Fruit fly (Drosophila melanogaster) whole organism, prepupa: Measurements from ENCODE around the gene Mulk.

Experiments used
- Blimp-1 ChIP-seq: fragments of 200-800 bp; sonication (Bioruptor generic); optimal IDR thresholded peaks from 3 replicates; lab custom pipeline; 2017; ENCODE audit warnings: missing biosample characterization, missing genetic modification characterization, mild to moderate bottlenecking, moderate library complexity, missing genetic modification reagents
- CG11762 ChIP-seq: fragments of 200-800 bp; sonication (Bioruptor generic); optimal IDR thresholded peaks from 3 replicates; lab custom pipeline; 2016; ENCODE audit warnings: missing biosample characterization, missing genetic modification characterization; ENCODE audit not compliant: insufficient read depth
- CG11902 ChIP-seq: fragments of 200-800 bp; sonication (Bioruptor generic); optimal IDR thresholded peaks from 3 replicates; lab custom pipeline; 2016; ENCODE audit warnings: missing biosample characterization, missing genetic modification characterization
- CG15336 ChIP-seq: fragments of 200-800 bp; sonication (Bioruptor generic); IDR thresholded peaks from 2 replicates; pipeline ENCODE4 v1.3.6; 2022; ENCODE audit warnings: missing biosample characterization, missing genetic modification characterization
- CG3032 ChIP-seq: fragments of 200-800 bp; optimal IDR thresholded peaks from 2 replicates; lab custom pipeline; 2019; ENCODE audit warnings: missing biosample characterization, mild to moderate bottlenecking, missing genetic modification characterization, moderate library complexity
- CG31627 ChIP-seq: fragments of 200-800 bp; sonication (Bioruptor generic); optimal IDR thresholded peaks from 3 replicates; lab custom pipeline; 2016; ENCODE audit warnings: missing biosample characterization, missing genetic modification characterization
- CG32006 ChIP-seq: fragments of 200-800 bp; sonication (Bioruptor generic); optimal IDR thresholded peaks from 3 replicates; lab custom pipeline; 2017; ENCODE audit warnings: missing biosample characterization, mild to moderate bottlenecking, missing genetic modification characterization
- CG3919 ChIP-seq: fragments of 200-800 bp; sonication (Bioruptor generic); optimal IDR thresholded peaks from 3 replicates; lab custom pipeline; 2016; ENCODE audit warnings: missing biosample characterization, missing genetic modification characterization
- CG6792 ChIP-seq: fragments of 200-800 bp; sonication (Bioruptor generic); optimal IDR thresholded peaks from 3 replicates; lab custom pipeline; 2016; ENCODE audit warnings: missing biosample characterization, missing genetic modification characterization
- CG7368 ChIP-seq: fragments of 200-800 bp; sonication (Bioruptor generic); optimal IDR thresholded peaks from 3 replicates; lab custom pipeline; 2016; ENCODE audit warnings: missing biosample characterization, missing genetic modification characterization
- CG8319 ChIP-seq: fragments of 200-800 bp; sonication (Bioruptor generic); optimal IDR thresholded peaks from 3 replicates; lab custom pipeline; 2016; ENCODE audit warnings: missing biosample characterization, missing genetic modification characterization
- Eip93F ChIP-seq: fragments of 200-800 bp; sonication (Bioruptor generic); optimal IDR thresholded peaks from 2 replicates; lab custom pipeline; 2016; ENCODE audit warnings: missing biosample characterization, mild to moderate bottlenecking, missing genetic modification characterization
- Ets96B ChIP-seq: fragments of 200-800 bp; optimal IDR thresholded peaks from 2 replicates; lab custom pipeline; 2019; ENCODE audit warnings: missing biosample characterization, mild to moderate bottlenecking, missing genetic modification characterization, moderate library complexity
- Gug ChIP-seq: fragments of 200-800 bp; sonication (Bioruptor generic); IDR thresholded peaks from 2 replicates; pipeline ENCODE4 v1.3.6; 2022; ENCODE audit warnings: missing biosample characterization, missing genetic modification characterization
- Hr39 ChIP-seq: fragments of 200-800 bp; sonication (Bioruptor generic); optimal IDR thresholded peaks from 2 replicates; lab custom pipeline; 2016; ENCODE audit warnings: missing biosample characterization, missing genetic modification characterization
- Lpt ChIP-seq: fragments of 200-800 bp; sonication (Bioruptor generic); optimal IDR thresholded peaks from 3 replicates; lab custom pipeline; 2016; ENCODE audit warnings: missing biosample characterization, missing genetic modification characterization
- OdsH ChIP-seq: fragments of 200-800 bp; sonication (Bioruptor generic); optimal IDR thresholded peaks from 3 replicates; lab custom pipeline; 2016; ENCODE audit warnings: missing biosample characterization, missing genetic modification characterization
- Smox ChIP-seq: fragments of 200-800 bp; sonication (Bioruptor generic); optimal IDR thresholded peaks from 3 replicates; lab custom pipeline; 2016; ENCODE audit warnings: missing biosample characterization, missing genetic modification characterization
- Sox14 ChIP-seq: fragments of 200-800 bp; sonication (Bioruptor generic); optimal IDR thresholded peaks from 3 replicates; lab custom pipeline; 2016; ENCODE audit warnings: missing biosample characterization, missing genetic modification characterization
- Sox15 ChIP-seq: fragments of 200-800 bp; sonication (Bioruptor generic); optimal IDR thresholded peaks from 3 replicates; lab custom pipeline; 2016; ENCODE audit warnings: missing biosample characterization, missing genetic modification characterization
- acj6 ChIP-seq: fragments of 200-800 bp; sonication (Bioruptor generic); optimal IDR thresholded peaks from 3 replicates; lab custom pipeline; 2016; ENCODE audit warnings: missing biosample characterization, missing genetic modification characterization
- dsx ChIP-seq: fragments of 200-800 bp; optimal IDR thresholded peaks from 3 replicates; lab custom pipeline; 2019; ENCODE audit warnings: missing biosample characterization, mild to moderate bottlenecking, missing genetic modification characterization, moderate library complexity; ENCODE audit not compliant: poor library complexity, severe bottlenecking
- fd85E ChIP-seq: fragments of 200-800 bp; sonication (Bioruptor generic); optimal IDR thresholded peaks from 3 replicates; lab custom pipeline; 2016; ENCODE audit warnings: missing biosample characterization, missing genetic modification characterization
- fkh ChIP-seq: fragments of 200-800 bp; sonication (Bioruptor generic); optimal IDR thresholded peaks from 3 replicates; lab custom pipeline; 2017; ENCODE audit warnings: missing biosample characterization, mild to moderate bottlenecking, missing genetic modification characterization, moderate library complexity
- lz ChIP-seq: fragments of 200-800 bp; sonication (Bioruptor generic); optimal IDR thresholded peaks from 3 replicates; lab custom pipeline; 2016; ENCODE audit warnings: missing biosample characterization, missing genetic modification characterization
- salr ChIP-seq, 2 experiments: fragments of 200-800 bp; sonication (Bioruptor generic); optimal IDR thresholded peaks; 3 replicates each; lab custom pipeline; 2016 to 2018; ENCODE audit warnings: missing biosample characterization in 2 of 2, missing genetic modification characterization in 2 of 2, mild to moderate bottlenecking in 1 of 2
- ss ChIP-seq, 2 experiments: fragments of 200-800 bp; sonication (Bioruptor generic); optimal IDR thresholded peaks; 2 replicates in 1 of 2; 3 replicates in 1 of 2; lab custom pipeline; 2017 to 2018; ENCODE audit warnings: mild to moderate bottlenecking in 2 of 2, missing biosample characterization in 2 of 2, missing genetic modification characterization in 2 of 2, moderate library complexity in 1 of 2
- vri ChIP-seq: fragments of 200-800 bp; sonication (Bioruptor generic); optimal IDR thresholded peaks from 3 replicates; lab custom pipeline; 2016; ENCODE audit warnings: missing biosample characterization, mild to moderate bottlenecking, missing genetic modification characterization

Mulk gene

dm6 chr2L:10220501-10221386 lies 49.1 kb upstream of the Mulk start, which contains the start of the genes Npc1a and Prosalpha6 (continued):
- no peak for TF ChIP-seq CG11762 (GFP tag; lab: Kevin White, UChicago)
- TF ChIP-seq CG11902 (GFP tag; lab: Kevin White, UChicago) = no peak
- TF ChIP-seq Sox14 (GFP tag; lab: Kevin White, UChicago) = peak; percentile 75
- TF ChIP-seq OdsH = no peak
- peak; percentile 51 for TF ChIP-seq vri
- TF ChIP-seq ss (GFP tag; optimal IDR thresholded peaks at IDR 0.05; lab: Kevin White, UChicago) = no peak
- no peak for TF ChIP-seq CG6792
- peak; percentile 21 for TF ChIP-seq lz (GFP tag; lab: Kevin White, UChicago)
- peak; percentile 18 for TF ChIP-seq CG3032 (tag; lab: Kevin White, UChicago)
- no peak for TF ChIP-seq Hr39 (GFP tag; lab: Kevin White, UChicago)
- no peak for TF ChIP-seq dsx (GFP tag; lab: Kevin White, UChicago)

dm6 chr2L:10221387-10221705 lies 48.5 kb upstream of the Mulk start:
- TF ChIP-seq CG31627 (GFP tag; lab: Kevin White, UChicago) (no peak), Sox15 (no peak), CG3919 (GFP tag; lab: Kevin White, UChicago) (no peak), CG7368 (GFP tag; lab: Kevin White, UChicago) (no peak), dsx (GFP tag; lab: Kevin White, UChicago) (no peak), salr (GFP tag; optimal IDR thresholded peaks at IDR 0.05; lab: Kevin White, UChicago) (no peak), Lpt (GFP tag; lab: Kevin White, UChicago) (no peak), CG8319 (no peak), Sox14 (GFP tag; lab: Kevin White, UChicago) (no peak)

- peak; percentile 41 for TF ChIP-seq fkh (GFP tag; lab: Kevin White, UChicago)
- TF ChIP-seq Sox14 (GFP tag; lab: Kevin White, UChicago) = no peak
- TF ChIP-seq, all 60 proteins: peak for 1
Observed at dm6 chr2L:10222550-10223231, 47.2 kb upstream of the Mulk start, which contains the start of gene Bcs1. Gene Bcs1, plus strand, starts transcription at chr2L:10222657.

- TF ChIP-seq CG32006 (GFP tag; lab: Kevin White, UChicago) (no peak), salr (GFP tag; optimal IDR thresholded peaks at IDR 0.05; lab: Kevin White, UChicago) (no peak), Blimp-1 (GFP tag; lab: Kevin White, UChicago) (no peak), Gug (GFP tag; lab: Robert Waterston, UW) (no peak), acj6 (no peak), CG3032 (tag; lab: Kevin White, UChicago) (no peak), CG7368 (GFP tag; lab: Kevin White, UChicago) (no peak), Ets96B (no peak), CG6792 (no peak), Sox14 (GFP tag; lab: Kevin White, UChicago) (no peak), fd85E (GFP tag; lab: Kevin White, UChicago) (no peak), Smox (GFP tag; lab: Kevin White, UChicago) (no peak), Eip93F (no peak), lz (GFP tag; lab: Kevin White, UChicago) (no peak), fkh (GFP tag; lab: Kevin White, UChicago) (no peak), CG11762 (GFP tag; lab: Kevin White, UChicago) (no peak), CG15336 (GFP tag; lab: Robert Waterston, UW) (no peak)
Observed at dm6 chr2L:10226213-10226723, 43.6 kb upstream of the Mulk start.
